Fruit fly (Drosophila melanogaster) Kc167 (cell line): ENCODE data around the gene Ids.

Source experiments
- insv ChIP-seq: fragments of >200 bp; optimal IDR thresholded peaks from 3 replicates; lab custom pipeline; 2018; ENCODE audit warnings: missing external identifiers
- psq ChIP-seq: fragments of >200 bp; optimal IDR thresholded peaks from 2 replicates; lab custom pipeline; 2017; ENCODE audit warnings: missing external identifiers

- no peak for TF ChIP-seq insv
- TF ChIP-seq psq (lab: Kevin White, UChicago) = no peak
Measured at dm6 chr3L:3352516-3352915, 25.6 kb upstream of the Ids start.
